Worm (Caenorhabditis elegans) whole organism, L3 larva: ENCODE measurements around the gene glb-2.

ENCODE experiments used
- ZK546.5 ChIP-seq: sonication (generic microtip); optimal IDR thresholded peaks from 2 replicates; lab custom pipeline; 2017; ENCODE audit warnings: missing biosample characterization, missing genetic modification characterization
- aly-2 ChIP-seq: fragments of 150-350 bp; optimal IDR thresholded peaks from 2 replicates; lab custom pipeline; 2014; ENCODE audit warnings: missing biosample characterization, missing genetic modification characterization
- nfya-1 ChIP-seq: sonication (generic microtip); optimal IDR thresholded peaks from 2 replicates; lab custom pipeline; 2017; ENCODE audit warnings: missing genetic modification characterization, mild to moderate bottlenecking, missing compliant biosample characterization, antibody characterized with exemption, moderate library complexity; ENCODE audit not compliant: insufficient read depth
- nhr-76 ChIP-seq: fragments of 150-350 bp; sonication (generic microtip); optimal IDR thresholded peaks from 5 replicates; lab custom pipeline; 2014; ENCODE audit warnings: missing biosample characterization, missing genetic modification characterization
- nhr-77 ChIP-seq: fragments of 150-350 bp; optimal IDR thresholded peaks from 2 replicates; lab custom pipeline; 2014; ENCODE audit warnings: missing biosample characterization, missing genetic modification characterization
- unc-39 ChIP-seq: sonication (generic microtip); optimal IDR thresholded peaks from 4 replicates; lab custom pipeline; 2017; ENCODE audit warnings: missing biosample characterization, missing genetic modification characterization

- TF ChIP-seq ZK546.5 (tag; lab: Kevin White, UChicago) (no peak), nfya-1 (tag; lab: Kevin White, UChicago) (no peak), unc-39 (no peak), nhr-77 (tag; lab: Kevin White, UChicago) (no peak), nhr-76 (tag; lab: Kevin White, UChicago) (no peak), aly-2 (tag; lab: Kevin White, UChicago) (no peak)
Measured at ce11 chrIV:7310842-7311241, 47.8 kb upstream of the glb-2 start.
